Worm (Caenorhabditis elegans): ENCODE results near the gene Y75B12B.1.

DNA sequence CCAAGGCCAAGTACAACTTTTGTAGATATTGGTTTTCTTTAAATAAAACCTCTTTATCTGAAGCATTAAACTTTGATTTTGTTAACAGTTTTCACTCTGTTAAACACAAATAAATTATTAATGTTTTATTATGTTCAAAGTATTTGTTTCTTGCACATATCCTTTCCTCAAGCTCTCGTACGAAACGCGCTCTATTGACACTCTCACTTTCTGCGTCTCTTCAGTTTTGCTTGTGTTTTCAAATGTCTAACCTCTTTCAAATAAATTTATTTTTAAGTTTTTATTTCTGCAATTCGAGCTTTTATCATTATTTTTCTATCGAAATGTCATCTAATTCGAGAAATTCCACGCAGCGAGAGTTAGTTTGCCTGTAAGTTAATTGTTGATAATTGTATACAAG lies 40.7 kb upstream of the Y75B12B.1 start, which contains the start of gene K08F9.4:
- TF ChIP-seq med-1 (GFP tag; optimal IDR thresholded peaks at IDR 0.05; ENCODE audit: insufficient read depth) = no peak
- no peak for TF ChIP-seq tab-1 (GFP tag; IDR thresholded peaks at IDR 0.05)
- no peak for TF ChIP-seq flt-1 (GFP tag; IDR thresholded peaks at IDR 0.05)
